Worm (Caenorhabditis elegans) whole organism, L3 larva: ENCODE results near the gene Y57A10A.27.
"Not testable (repeated sequence)": the region's sequence is repeated elsewhere in the genome, so short reads cannot be mapped to it uniquely, and the experiment has no call there.

Experiments
- R02D3.7 ChIP-seq: fragments of 150-350 bp; optimal IDR thresholded peaks from 2 replicates; lab custom pipeline; 2014; ENCODE audit warnings: missing biosample characterization, missing genetic modification characterization
- ZK546.5 ChIP-seq: sonication (generic microtip); optimal IDR thresholded peaks from 2 replicates; lab custom pipeline; 2017; ENCODE audit warnings: missing biosample characterization, missing genetic modification characterization
- aly-2 ChIP-seq: fragments of 150-350 bp; optimal IDR thresholded peaks from 2 replicates; lab custom pipeline; 2014; ENCODE audit warnings: missing biosample characterization, missing genetic modification characterization
- ama-1 ChIP-seq: fragments of 150-350 bp; optimal IDR thresholded peaks from 2 replicates; lab custom pipeline; 2018
- ceh-16 ChIP-seq: sonication (generic microtip); optimal IDR thresholded peaks from 2 replicates; lab custom pipeline; 2017; ENCODE audit warnings: missing biosample characterization, missing genetic modification characterization
- ceh-28 ChIP-seq: fragments of 150-350 bp; optimal IDR thresholded peaks from 2 replicates; lab custom pipeline; 2014; ENCODE audit warnings: missing biosample characterization, missing genetic modification reagents, missing genetic modification characterization
- ceh-9 ChIP-seq: sonication (generic microtip); optimal IDR thresholded peaks from 2 replicates; lab custom pipeline; 2018; ENCODE audit warnings: missing biosample characterization, missing genetic modification characterization
- egl-27 ChIP-seq: sonication (generic microtip); optimal IDR thresholded peaks from 4 replicates; lab custom pipeline; 2017; ENCODE audit warnings: missing biosample characterization, missing genetic modification reagents, missing genetic modification characterization
- egl-5 ChIP-seq: fragments of 150-350 bp; optimal IDR thresholded peaks from 2 replicates; lab custom pipeline; 2017; ENCODE audit warnings: missing biosample characterization, missing genetic modification reagents, missing genetic modification characterization, inconsistent platforms
- elt-1 ChIP-seq: fragments of 150-350 bp; optimal IDR thresholded peaks from 2 replicates; lab custom pipeline; 2014; ENCODE audit warnings: missing biosample characterization, missing genetic modification characterization
- elt-2 ChIP-seq: sonication (generic microtip); optimal IDR thresholded peaks from 2 replicates; lab custom pipeline; 2016; ENCODE audit warnings: missing genetic modification reagents, mild to moderate bottlenecking, missing genetic modification characterization, missing compliant biosample characterization
- elt-3 ChIP-seq, 3 experiments: fragments of 150-350 bp in 1 of 3; sonication (generic microtip) in 2 of 3; optimal IDR thresholded peaks; 2 replicates in 2 of 3; 4 replicates in 1 of 3; lab custom pipeline; 2014 to 2017; ENCODE audit warnings: missing biosample characterization in 3 of 3, missing genetic modification characterization in 3 of 3
- eor-1 ChIP-seq, 2 experiments: fragments of 150-350 bp; optimal IDR thresholded peaks; 2 replicates each; lab custom pipeline; 2014 to 2018; ENCODE audit warnings: missing biosample characterization in 2 of 2, missing genetic modification characterization in 2 of 2
- fkh-10 ChIP-seq: sonication (generic microtip); optimal IDR thresholded peaks from 2 replicates; lab custom pipeline; 2017; ENCODE audit warnings: missing biosample characterization, missing genetic modification reagents, missing genetic modification characterization
- fkh-2 ChIP-seq: fragments of 150-350 bp; optimal IDR thresholded peaks from 2 replicates; lab custom pipeline; 2014; ENCODE audit warnings: missing biosample characterization, missing genetic modification reagents, missing genetic modification characterization
- hmg-11 ChIP-seq: sonication (generic microtip); optimal IDR thresholded peaks from 2 replicates; lab custom pipeline; 2016; ENCODE audit warnings: missing genetic modification characterization, missing compliant biosample characterization
- jun-1 ChIP-seq: fragments of 150-350 bp; optimal IDR thresholded peaks from 2 replicates; lab custom pipeline; 2014; ENCODE audit warnings: missing biosample characterization, missing genetic modification reagents, missing genetic modification characterization
- lin-15B ChIP-seq: fragments of 150-350 bp; optimal IDR thresholded peaks from 2 replicates; lab custom pipeline; 2014; ENCODE audit warnings: missing biosample characterization, missing genetic modification characterization
- lin-39 ChIP-seq: fragments of 150-350 bp; optimal IDR thresholded peaks from 2 replicates; lab custom pipeline; 2018; ENCODE audit warnings: missing biosample characterization, missing genetic modification reagents, missing genetic modification characterization
- mdl-1 ChIP-seq: fragments of 150-350 bp; optimal IDR thresholded peaks from 2 replicates; lab custom pipeline; 2014; ENCODE audit warnings: missing biosample characterization, missing genetic modification characterization
- nfya-1 ChIP-seq: sonication (generic microtip); optimal IDR thresholded peaks from 2 replicates; lab custom pipeline; 2017; ENCODE audit warnings: missing genetic modification characterization, mild to moderate bottlenecking, missing compliant biosample characterization, antibody characterized with exemption, moderate library complexity; ENCODE audit not compliant: insufficient read depth
- nhr-11 ChIP-seq: fragments of 150-350 bp; optimal IDR thresholded peaks from 2 replicates; lab custom pipeline; 2014; ENCODE audit warnings: missing biosample characterization, missing genetic modification characterization
- nhr-12 ChIP-seq: fragments of 150-350 bp; optimal IDR thresholded peaks from 2 replicates; lab custom pipeline; 2014; ENCODE audit warnings: missing biosample characterization, missing genetic modification characterization
- nhr-23 ChIP-seq: fragments of 150-350 bp; optimal IDR thresholded peaks from 2 replicates; lab custom pipeline; 2014; ENCODE audit warnings: missing biosample characterization, missing genetic modification reagents, missing genetic modification characterization
- nhr-237 ChIP-seq: fragments of 150-350 bp; optimal IDR thresholded peaks from 2 replicates; lab custom pipeline; 2014; ENCODE audit warnings: missing biosample characterization, missing genetic modification characterization
- nhr-25 ChIP-seq: sonication (generic microtip); optimal IDR thresholded peaks from 2 replicates; lab custom pipeline; 2017; ENCODE audit warnings: missing biosample characterization, missing genetic modification characterization
- nhr-43 ChIP-seq: sonication (generic microtip); optimal IDR thresholded peaks from 2 replicates; lab custom pipeline; 2016; ENCODE audit warnings: mild to moderate bottlenecking, missing genetic modification characterization, missing compliant biosample characterization; ENCODE audit not compliant: poor library complexity, severe bottlenecking
- nhr-77 ChIP-seq: fragments of 150-350 bp; optimal IDR thresholded peaks from 2 replicates; lab custom pipeline; 2014; ENCODE audit warnings: missing biosample characterization, missing genetic modification characterization
- pqm-1 ChIP-seq: fragments of 150-350 bp; optimal IDR thresholded peaks from 2 replicates; lab custom pipeline; 2017; ENCODE audit warnings: missing biosample characterization, missing genetic modification characterization, inconsistent platforms
- sea-2 ChIP-seq: fragments of 150-350 bp; sonication (generic microtip); optimal IDR thresholded peaks from 4 replicates; lab custom pipeline; 2014; ENCODE audit warnings: missing biosample characterization, missing genetic modification reagents, missing genetic modification characterization
- snpc-4 ChIP-seq: fragments of 150-350 bp; optimal IDR thresholded peaks from 2 replicates; lab custom pipeline; 2014; ENCODE audit warnings: missing biosample characterization, missing genetic modification characterization
- tbx-2 ChIP-seq: sonication (generic microtip); optimal IDR thresholded peaks from 2 replicates; lab custom pipeline; 2016; ENCODE audit warnings: mild to moderate bottlenecking, missing genetic modification characterization, missing compliant biosample characterization
- zag-1 ChIP-seq: fragments of 150-350 bp; optimal IDR thresholded peaks from 2 replicates; lab custom pipeline; 2014; ENCODE audit warnings: missing biosample characterization, missing genetic modification characterization

Y57A10A.27 gene

ce11 chrII:12274944-12275343 is at the start of gene Y57A10A.27:
Y57A10A.27 (minus strand) TSS chrII:12275044.
- TF ChIP-seq nhr-43 (tag; lab: Kevin White, UChicago) (no peak), ceh-28 (tag; lab: Kevin White, UChicago) (no peak), nhr-237 (tag; lab: Kevin White, UChicago) (no peak), snpc-4 (no peak)

- TF ChIP-seq egl-27 (tag; lab: Kevin White, UChicago) (no peak), aly-2 (tag; lab: Kevin White, UChicago) (no peak), sea-2 (no peak), fkh-2 (tag; lab: Kevin White, UChicago) (no peak), ceh-16 (tag; lab: Kevin White, UChicago) (no peak), egl-5 (no peak), jun-1 (tag; lab: Kevin White, UChicago) (no peak), elt-1 (tag; lab: Kevin White, UChicago) (no peak), eor-1 (tag; optimal IDR thresholded peaks at IDR 0.05; lab: Kevin White, UChicago) (no peak), elt-2 (tag; lab: Kevin White, UChicago) (no peak), pqm-1 (tag; lab: Kevin White, UChicago) (no peak), nhr-25 (tag; lab: Kevin White, UChicago) (no peak), lin-15B (tag; lab: Kevin White, UChicago) (no peak), nhr-23 (tag; lab: Kevin White, UChicago) (no peak)
These were observed 49.3 kb upstream of the Y57A10A.27 start, which contains the start of gene sre-56 for ce11 chrII:12324159-12324558. sre-56 (plus strand) TSS chrII:12324459.

- TF ChIP-seq lin-15B (tag; lab: Kevin White, UChicago) (no peak), aly-2 (tag; lab: Kevin White, UChicago) (no peak), egl-27 (tag; lab: Kevin White, UChicago) (no peak), elt-2 (tag; lab: Kevin White, UChicago) (no peak), R02D3.7 (no peak), lin-39 (tag; lab: Kevin White, UChicago) (no peak), mdl-1 (tag; lab: Kevin White, UChicago) (no peak), nhr-77 (tag; lab: Kevin White, UChicago) (no peak), snpc-4 (no peak), nhr-23 (tag; lab: Kevin White, UChicago) (no peak), nhr-43 (tag; lab: Kevin White, UChicago) (no peak), fkh-10 (GFP tag; lab: Kevin White, UChicago) (no peak), nhr-11 (tag; lab: Kevin White, UChicago) (no peak), hmg-11 (tag; lab: Kevin White, UChicago) (no peak), nfya-1 (tag; lab: Kevin White, UChicago) (no peak), ceh-9 (tag; lab: Kevin White, UChicago) (no peak), zag-1 (tag; lab: Kevin White, UChicago) (no peak), ZK546.5 (tag; lab: Kevin White, UChicago) (no peak), fkh-2 (tag; lab: Kevin White, UChicago) (no peak), tbx-2 (tag; lab: Kevin White, UChicago) (no peak)
- TF ChIP-seq, all 47 proteins: peak for 0
These were observed 48.5 kb upstream of the Y57A10A.27 start, which contains the start of gene sre-53 for ce11 chrII:12323305-12323704. sre-53 (minus strand) TSS chrII:12323405.

ce11 chrII:12318541-12318940 is 43.7 kb upstream of the Y57A10A.27 start, which contains the start of gene sre-49:
sre-49 (plus strand) TSS chrII:12318841.
- TF ChIP-seq elt-3 (tag; optimal IDR thresholded peaks at IDR 0.05; lab: Kevin White, UChicago); nhr-12 (tag; lab: Kevin White, UChicago); lin-39 (tag; lab: Kevin White, UChicago): not testable (repeated sequence)
- TF ChIP-seq, all 47 proteins: peak for 0; not testable (repeated sequence) for 47

ce11 chrII:12311560-12311959 is 36.7 kb upstream of the Y57A10A.27 start, which contains the start of gene sre-51:
sre-51 (plus strand) TSS chrII:12311860.
- TF ChIP-seq hmg-11 (tag; lab: Kevin White, UChicago) (no peak), eor-1 (tag; optimal IDR thresholded peaks at IDR 0.05; lab: Kevin White, UChicago) (no peak), ama-1 (lab: Kevin White, UChicago) (no peak), sea-2 (no peak), nhr-43 (tag; lab: Kevin White, UChicago) (no peak), R02D3.7 (no peak)
